Worm (Caenorhabditis elegans) whole organism, L4/young adult: ENCODE measurements around the gene comt-5.
"Not testable (repeated sequence)": the region's sequence is repeated elsewhere in the genome, so short reads cannot be mapped to it uniquely, and the experiment has no call there.

ENCODE experiments used
- W03F9.2 ChIP-seq: fragments of 150-350 bp; optimal IDR thresholded peaks from 2 replicates; lab custom pipeline; 2014; ENCODE audit warnings: missing biosample characterization, missing genetic modification characterization
- dao-5 ChIP-seq: sonication (generic microtip); optimal IDR thresholded peaks from 2 replicates; lab custom pipeline; 2016; ENCODE audit warnings: missing genotype, missing genetic modification characterization, moderate library complexity, missing compliant biosample characterization
- him-1 ChIP-seq: sonication (generic microtip); optimal IDR thresholded peaks from 2 replicates; lab custom pipeline; 2016; ENCODE audit warnings: missing genotype, missing genetic modification reagents, missing genetic modification characterization, missing compliant biosample characterization

Gene comt-5

ce11 chrV:2053509-2053908 lies at the start of gene comt-5:
Gene comt-5, minus strand, starts transcription at chrV:2053609.
- TF ChIP-seq dao-5 (tag; lab: Kevin White, UChicago) (no peak), him-1 (tag; lab: Kevin White, UChicago) (no peak), W03F9.2 (tag; lab: Kevin White, UChicago) (no peak)

- TF ChIP-seq dao-5 (tag; lab: Kevin White, UChicago) (no peak), him-1 (tag; lab: Kevin White, UChicago) (no peak), W03F9.2 (tag; lab: Kevin White, UChicago) (no peak)
These were observed 49.7 kb upstream of the comt-5 start, which contains the start of gene F36F12.1 for ce11 chrV:2103118-2103517. Gene F36F12.1, minus strand, starts transcription at chrV:2103218.

- TF ChIP-seq W03F9.2 (tag; lab: Kevin White, UChicago), result no peak
- TF ChIP-seq dao-5 (tag; lab: Kevin White, UChicago), result no peak
- no peak for TF ChIP-seq him-1 (tag; lab: Kevin White, UChicago)
These were observed 45.6 kb upstream of the comt-5 start, which contains the start of gene F36F12.7 for ce11 chrV:2099040-2099439. Gene F36F12.7, plus strand, starts transcription at chrV:2099340.

ce11 chrV:2097653-2098052 lies 44.2 kb upstream of the comt-5 start, which contains the start of gene clec-208:
Gene clec-208, plus strand, starts transcription at chrV:2097953.
- TF ChIP-seq dao-5 (tag; lab: Kevin White, UChicago) (no peak), him-1 (tag; lab: Kevin White, UChicago) (no peak), W03F9.2 (tag; lab: Kevin White, UChicago) (no peak)

ce11 chrV:2095772-2096171 lies 42.4 kb upstream of the comt-5 start, which contains the start of gene clec-207:
Gene clec-207, plus strand, starts transcription at chrV:2096072.
- no peak for TF ChIP-seq dao-5 (tag; lab: Kevin White, UChicago)
- TF ChIP-seq W03F9.2 (tag; lab: Kevin White, UChicago), result no peak
- TF ChIP-seq him-1 (tag; lab: Kevin White, UChicago), result no peak

ce11 chrV:2095204-2095603 lies 41.8 kb upstream of the comt-5 start, which contains the start of gene F36F12.2:
Gene F36F12.2, minus strand, starts transcription at chrV:2095304.
- no peak for TF ChIP-seq dao-5 (tag; lab: Kevin White, UChicago)
- TF ChIP-seq him-1 (tag; lab: Kevin White, UChicago), result no peak
- no peak for TF ChIP-seq W03F9.2 (tag; lab: Kevin White, UChicago)

- TF ChIP-seq dao-5, W03F9.2, him-1 (tag; lab: Kevin White, UChicago): not testable (repeated sequence)
These were observed 36.9 kb upstream of the comt-5 start, which contains the start of gene ztf-28 for ce11 chrV:2090321-2090720. Gene ztf-28, plus strand, starts transcription at chrV:2090669.

ce11 chrV:2085745-2086267 lies 32.4 kb upstream of the comt-5 start, which contains the start of gene F36F12.3:
Gene F36F12.3, plus strand, starts transcription at chrV:2085795.
- not testable (repeated sequence) for TF ChIP-seq W03F9.2, him-1, dao-5 (tag; lab: Kevin White, UChicago)

ce11 chrV:2083869-2084268 lies 30.5 kb upstream of the comt-5 start:
- TF ChIP-seq him-1 (tag; lab: Kevin White, UChicago), result no peak
- no peak for TF ChIP-seq dao-5 (tag; lab: Kevin White, UChicago)
- no peak for TF ChIP-seq W03F9.2 (tag; lab: Kevin White, UChicago)

- no peak for TF ChIP-seq dao-5 (tag; lab: Kevin White, UChicago)
These were observed 28.5 kb upstream of the comt-5 start for ce11 chrV:2081894-2082293.

- TF ChIP-seq him-1 (tag; lab: Kevin White, UChicago), result no peak
- no peak for TF ChIP-seq dao-5 (tag; lab: Kevin White, UChicago)
- TF ChIP-seq W03F9.2 (tag; lab: Kevin White, UChicago), result no peak
These were observed 27.9 kb upstream of the comt-5 start for ce11 chrV:2081269-2081668.

- TF ChIP-seq dao-5 (tag; lab: Kevin White, UChicago), result no peak
These were observed 22.6 kb upstream of the comt-5 start for ce11 chrV:2076043-2076442.

- TF ChIP-seq W03F9.2 (tag; lab: Kevin White, UChicago), result no peak
- no peak for TF ChIP-seq him-1 (tag; lab: Kevin White, UChicago)
- no peak for TF ChIP-seq dao-5 (tag; lab: Kevin White, UChicago)
These were observed 19.4 kb upstream of the comt-5 start, which contains the start of gene Y40B10A.9 for ce11 chrV:2072807-2073206. Gene Y40B10A.9, minus strand, starts transcription at chrV:2072907.
